Worm (Caenorhabditis elegans) whole organism, midembryonic: ENCODE data around the gene panl-2.

ENCODE experiments used
- T22C8.4 ChIP-seq: fragments of 200-800 bp; sonication (Bioruptor generic); IDR thresholded peaks from 2 replicates; pipeline ENCODE4 v1.3.6; 2022; ENCODE audit warnings: missing genetic modification characterization, missing compliant biosample characterization
- cog-1 ChIP-seq: sonication (generic microtip); optimal IDR thresholded peaks from 2 replicates; lab custom pipeline; 2016; ENCODE audit warnings: missing genetic modification characterization, missing compliant biosample characterization
- flt-1 ChIP-seq: fragments of 200-800 bp; sonication (Bioruptor generic); IDR thresholded peaks from 2 replicates; pipeline ENCODE4 v1.3.6; 2022; ENCODE audit warnings: missing genetic modification characterization, missing compliant biosample characterization
- klf-2 ChIP-seq: fragments of 200-800 bp; sonication (Bioruptor generic); conservative IDR thresholded peaks from 2 replicates; pipeline ENCODE4 v1.3.6; 2022; ENCODE audit warnings: missing genetic modification reagents, missing genetic modification characterization, missing compliant biosample characterization
- tab-1 ChIP-seq: fragments of 200-800 bp; sonication (Bioruptor generic); IDR thresholded peaks from 2 replicates; pipeline ENCODE4 v1.3.6; 2022; ENCODE audit warnings: missing genetic modification characterization, missing compliant biosample characterization
- ztf-29 ChIP-seq: fragments of 200-800 bp; sonication (Bioruptor generic); IDR thresholded peaks from 2 replicates; pipeline ENCODE4 v1.3.6; 2022; ENCODE audit warnings: missing genetic modification reagents, missing genetic modification characterization, missing compliant biosample characterization

- TF ChIP-seq cog-1 (tag; lab: Kevin White, UChicago) (no peak), ztf-29 (GFP tag; lab: Robert Waterston, UW) (no peak), flt-1 (GFP tag; lab: Robert Waterston, UW) (no peak), T22C8.4 (no peak), tab-1 (GFP tag; lab: Robert Waterston, UW) (no peak), klf-2 (GFP tag; lab: Robert Waterston, UW) (no peak)
Measured at ce11 chrIII:6989900-6990299, 22.0 kb upstream of the panl-2 start, which contains the start of gene prk-1.
